Worm (Caenorhabditis elegans) whole organism, L4/young adult: Measurements from ENCODE around the gene gtap-2.
A peak's percentile ranks its signal among the peaks of the same experiment; 100 is the strongest.

Experiments
- W03F9.2 ChIP-seq: fragments of 150-350 bp; optimal IDR thresholded peaks from 2 replicates; lab custom pipeline; 2014; ENCODE audit warnings: missing biosample characterization, missing genetic modification characterization
- dao-5 ChIP-seq: sonication (generic microtip); optimal IDR thresholded peaks from 2 replicates; lab custom pipeline; 2016; ENCODE audit warnings: missing genotype, missing genetic modification characterization, moderate library complexity, missing compliant biosample characterization
- him-1 ChIP-seq: sonication (generic microtip); optimal IDR thresholded peaks from 2 replicates; lab custom pipeline; 2016; ENCODE audit warnings: missing genotype, missing genetic modification reagents, missing genetic modification characterization, missing compliant biosample characterization

gtap-2 gene

ce11 chrIII:9780254-9780653, 28.1 kb upstream of the gtap-2 start, which contains the start of gene sqv-3:
Gene sqv-3 (minus strand): TSS chrIII:9780354.
- TF ChIP-seq him-1 (tag; lab: Kevin White, UChicago) (no peak), dao-5 (tag; lab: Kevin White, UChicago) (no peak), W03F9.2 (tag; lab: Kevin White, UChicago) (no peak)

- no peak for TF ChIP-seq dao-5 (tag; lab: Kevin White, UChicago)
- peak; percentile 87 for TF ChIP-seq W03F9.2 (tag; lab: Kevin White, UChicago)
- TF ChIP-seq him-1 (tag; lab: Kevin White, UChicago): peak; percentile 63
These were observed 27.6 kb upstream of the gtap-2 start, which contains the start of gene vha-1 for ce11 chrIII:9780665-9781304. Gene vha-1 (plus strand): TSS chrIII:9781254.

- TF ChIP-seq him-1 (tag; lab: Kevin White, UChicago) (no peak), dao-5 (tag; lab: Kevin White, UChicago) (no peak), W03F9.2 (tag; lab: Kevin White, UChicago) (no peak)
These were observed 26.3 kb upstream of the gtap-2 start, which contains the start of gene vha-2 for ce11 chrIII:9782011-9782436. Gene vha-2 (plus strand): TSS chrIII:9782164.

ce11 chrIII:9782483-9783081, 25.8 kb upstream of the gtap-2 start, which contains the start of gene R10E11.6:
Gene R10E11.6 (plus strand): TSS chrIII:9783006.
- TF ChIP-seq W03F9.2 (tag; lab: Kevin White, UChicago) (no peak), him-1 (tag; lab: Kevin White, UChicago) (no peak), dao-5 (tag; lab: Kevin White, UChicago) (no peak)

ce11 chrIII:9783133-9783590, 25.2 kb upstream of the gtap-2 start:
- TF ChIP-seq W03F9.2 (tag; lab: Kevin White, UChicago) (no peak), dao-5 (tag; lab: Kevin White, UChicago) (no peak)

ce11 chrIII:9786776-9787175, 21.6 kb upstream of the gtap-2 start:
- TF ChIP-seq him-1 (tag; lab: Kevin White, UChicago) (no peak), W03F9.2 (tag; lab: Kevin White, UChicago) (no peak)

- TF ChIP-seq dao-5 (tag; lab: Kevin White, UChicago) (no peak), W03F9.2 (tag; lab: Kevin White, UChicago) (no peak), him-1 (tag; lab: Kevin White, UChicago) (no peak)
These were observed 19.3 kb upstream of the gtap-2 start for ce11 chrIII:9789083-9789482.

ce11 chrIII:9789607-9790073, 18.7 kb upstream of the gtap-2 start, which contains the start of gene R10E11.5:
Gene R10E11.5 (minus strand): TSS chrIII:9789657.
- TF ChIP-seq W03F9.2 (tag; lab: Kevin White, UChicago): no peak
- no peak for TF ChIP-seq him-1 (tag; lab: Kevin White, UChicago)
- TF ChIP-seq dao-5 (tag; lab: Kevin White, UChicago): no peak

- TF ChIP-seq dao-5 (tag; lab: Kevin White, UChicago): no peak
- TF ChIP-seq him-1 (tag; lab: Kevin White, UChicago): no peak
These were observed 14.5 kb upstream of the gtap-2 start, which contains the start of the genes R10E11.9 and mcm-6 for ce11 chrIII:9793592-9794417. Gene R10E11.9 (minus strand): TSS chrIII:9793642. Gene mcm-6 (plus strand): TSS chrIII:9794367.

ce11 chrIII:9796448-9796847, 11.9 kb upstream of the gtap-2 start, which contains the start of gene srxa-10:
Gene srxa-10 (minus strand): TSS chrIII:9796548.
- TF ChIP-seq him-1 (tag; lab: Kevin White, UChicago): no peak
- no peak for TF ChIP-seq dao-5 (tag; lab: Kevin White, UChicago)
- no peak for TF ChIP-seq W03F9.2 (tag; lab: Kevin White, UChicago)

- TF ChIP-seq dao-5 (tag; lab: Kevin White, UChicago) (no peak), W03F9.2 (tag; lab: Kevin White, UChicago) (no peak), him-1 (tag; lab: Kevin White, UChicago) (no peak)
These were observed 9.7 kb upstream of the gtap-2 start, which contains the start of gene ZK632.2 for ce11 chrIII:9798478-9799157. Gene ZK632.2 (plus strand): TSS chrIII:9799107.

ce11 chrIII:9802045-9802444, 6.3 kb upstream of the gtap-2 start:
- TF ChIP-seq him-1 (tag; lab: Kevin White, UChicago): no peak
- TF ChIP-seq dao-5 (tag; lab: Kevin White, UChicago): no peak
- no peak for TF ChIP-seq W03F9.2 (tag; lab: Kevin White, UChicago)
